Worm (Caenorhabditis elegans): ENCODE results near the gene fbxa-84.

Gene fbxa-84

ce11 chrV:15179757-15180156, 2.5 kb upstream of the fbxa-84 start, which contains the start of gene T09F5.10:
Gene T09F5.10 (plus strand): TSS chrV:15180057.
- no peak for TF ChIP-seq nhr-237 (tag; optimal IDR thresholded peaks at IDR 0.05)
- no peak for TF ChIP-seq lin-32 (GFP tag; optimal IDR thresholded peaks at IDR 0.05)
- TF ChIP-seq nhr-76 (tag; optimal IDR thresholded peaks at IDR 0.05): no peak
- no peak for TF ChIP-seq unc-62 (GFP tag; optimal IDR thresholded peaks at IDR 0.05)
- TF ChIP-seq unc-120 (tag; optimal IDR thresholded peaks at IDR 0.05; ENCODE audit: poor library complexity, severe bottlenecking): no peak
- no peak for TF ChIP-seq mab-5 (tag; optimal IDR thresholded peaks at IDR 0.05)
- no peak for TF ChIP-seq ceh-39 (tag; optimal IDR thresholded peaks at IDR 0.05)
- TF ChIP-seq ces-1 (GFP tag; optimal IDR thresholded peaks at IDR 0.05): no peak
- TF ChIP-seq mls-2 (tag; optimal IDR thresholded peaks at IDR 0.05): no peak
- TF ChIP-seq lin-13 (tag; optimal IDR thresholded peaks at IDR 0.05): no peak
- TF ChIP-seq nhr-28 (tag; optimal IDR thresholded peaks at IDR 0.05): no peak
- no peak for TF ChIP-seq mep-1 (tag; optimal IDR thresholded peaks at IDR 0.05)
- no peak for TF ChIP-seq tbx-8 (GFP tag; optimal IDR thresholded peaks at IDR 0.05)
- no peak for TF ChIP-seq unc-39 (tag; optimal IDR thresholded peaks at IDR 0.05)
- no peak for TF ChIP-seq ham-2 (GFP tag; optimal IDR thresholded peaks at IDR 0.05)
- no peak for TF ChIP-seq cnd-1 (tag; optimal IDR thresholded peaks at IDR 0.05)
- no peak for TF ChIP-seq ztf-11 (tag; optimal IDR thresholded peaks at IDR 0.05)
- no peak for TF ChIP-seq hlh-1 (tag; optimal IDR thresholded peaks at IDR 0.05)

ce11 chrV:15181899-15182298, 341 bp upstream of the fbxa-84 start:
- no peak for TF ChIP-seq ceh-43 (GFP tag; optimal IDR thresholded peaks at IDR 0.05)
- no peak for TF ChIP-seq lin-13 (tag; optimal IDR thresholded peaks at IDR 0.05)
- TF ChIP-seq mep-1 (tag; optimal IDR thresholded peaks at IDR 0.05): no peak
- no peak for TF ChIP-seq nhr-28 (tag; optimal IDR thresholded peaks at IDR 0.05)
- no peak for TF ChIP-seq unc-62 (GFP tag; optimal IDR thresholded peaks at IDR 0.05)
- no peak for TF ChIP-seq M03D4.4 (tag; optimal IDR thresholded peaks at IDR 0.05)
- no peak for TF ChIP-seq nhr-2 (tag; optimal IDR thresholded peaks at IDR 0.05)
- TF ChIP-seq cnd-1 (tag; optimal IDR thresholded peaks at IDR 0.05): no peak
- TF ChIP-seq blmp-1 (tag; optimal IDR thresholded peaks at IDR 0.05): no peak
- TF ChIP-seq ceh-39 (tag; optimal IDR thresholded peaks at IDR 0.05): no peak
- no peak for TF ChIP-seq nhr-76 (tag; optimal IDR thresholded peaks at IDR 0.05)
- no peak for TF ChIP-seq unc-39 (tag; optimal IDR thresholded peaks at IDR 0.05)
- TF ChIP-seq drap-1 (GFP tag; optimal IDR thresholded peaks at IDR 0.05): no peak
- no peak for TF ChIP-seq pha-4 (tag; optimal IDR thresholded peaks at IDR 0.05)

- TF ChIP-seq elt-1 (tag; optimal IDR thresholded peaks at IDR 0.05; ENCODE audit: borderline replicate concordance, insufficient read depth): no peak
- TF ChIP-seq mab-5 (tag; optimal IDR thresholded peaks at IDR 0.05): no peak
- no peak for TF ChIP-seq ces-1 (GFP tag; optimal IDR thresholded peaks at IDR 0.05)
- no peak for TF ChIP-seq tbx-8 (GFP tag; optimal IDR thresholded peaks at IDR 0.05)
- no peak for TF ChIP-seq bed-3 (GFP tag; optimal IDR thresholded peaks at IDR 0.05)
- no peak for TF ChIP-seq ceh-43 (GFP tag; optimal IDR thresholded peaks at IDR 0.05)
- no peak for TF ChIP-seq snpc-4 (tag; optimal IDR thresholded peaks at IDR 0.05)
- TF ChIP-seq nhr-76 (tag; optimal IDR thresholded peaks at IDR 0.05): no peak
- no peak for TF ChIP-seq ztf-11 (tag; optimal IDR thresholded peaks at IDR 0.05)
- TF ChIP-seq drap-1 (GFP tag; optimal IDR thresholded peaks at IDR 0.05): no peak
- TF ChIP-seq zip-8 (tag; optimal IDR thresholded peaks at IDR 0.05): no peak
- no peak for TF ChIP-seq nhr-28 (tag; optimal IDR thresholded peaks at IDR 0.05)
- TF ChIP-seq nhr-2 (tag; optimal IDR thresholded peaks at IDR 0.05): no peak
- TF ChIP-seq flh-1 (GFP tag; optimal IDR thresholded peaks at IDR 0.05): no peak
- no peak for TF ChIP-seq hlh-1 (tag; optimal IDR thresholded peaks at IDR 0.05)
- no peak for TF ChIP-seq lsy-2 (tag; optimal IDR thresholded peaks at IDR 0.05)
- no peak for TF ChIP-seq elt-3 (tag; optimal IDR thresholded peaks at IDR 0.05)
Observed at ce11 chrV:15184097-15185040, 2.1 kb downstream of the fbxa-84 start, which contains the start of gene Y75B12B.1. Gene Y75B12B.1 (plus strand): TSS chrV:15184699.

ce11 chrV:15186259-15186927, 4.2 kb downstream of the fbxa-84 start, which contains the start of gene Y75B12B.3:
Gene Y75B12B.3 (minus strand): TSS chrV:15186279.
- no peak for TF ChIP-seq lin-13 (tag; optimal IDR thresholded peaks at IDR 0.05)
- no peak for TF ChIP-seq M03D4.4 (tag; optimal IDR thresholded peaks at IDR 0.05)
- no peak for TF ChIP-seq ztf-11 (tag; optimal IDR thresholded peaks at IDR 0.05)
- TF ChIP-seq snpc-4 (tag; optimal IDR thresholded peaks at IDR 0.05): no peak
- TF ChIP-seq pha-4 (tag; optimal IDR thresholded peaks at IDR 0.05): no peak
- TF ChIP-seq unc-120 (tag; optimal IDR thresholded peaks at IDR 0.05; ENCODE audit: poor library complexity, severe bottlenecking): no peak
- no peak for TF ChIP-seq ceh-83 (GFP tag; optimal IDR thresholded peaks at IDR 0.05)
- no peak for TF ChIP-seq elt-3 (tag; optimal IDR thresholded peaks at IDR 0.05)
- no peak for TF ChIP-seq ham-2 (GFP tag; optimal IDR thresholded peaks at IDR 0.05)
- no peak for TF ChIP-seq zip-8 (tag; optimal IDR thresholded peaks at IDR 0.05)
- no peak for TF ChIP-seq mab-5 (tag; optimal IDR thresholded peaks at IDR 0.05)
- no peak for TF ChIP-seq sem-2 (GFP tag; optimal IDR thresholded peaks at IDR 0.05)
